Fruit fly (Drosophila melanogaster) whole organism, prepupa: ENCODE data around the gene CG13670.

Experiments
- Blimp-1 ChIP-seq: fragments of 200-800 bp; sonication (Bioruptor generic); optimal IDR thresholded peaks from 3 replicates; lab custom pipeline; 2017; ENCODE audit warnings: missing biosample characterization, missing genetic modification characterization, mild to moderate bottlenecking, moderate library complexity, missing genetic modification reagents
- CG10669 ChIP-seq: fragments of 200-800 bp; sonication (Bioruptor generic); optimal IDR thresholded peaks from 3 replicates; lab custom pipeline; 2018; ENCODE audit warnings: missing biosample characterization, mild to moderate bottlenecking, missing genetic modification characterization, moderate library complexity
- CG32006 ChIP-seq: fragments of 200-800 bp; sonication (Bioruptor generic); optimal IDR thresholded peaks from 3 replicates; lab custom pipeline; 2017; ENCODE audit warnings: missing biosample characterization, mild to moderate bottlenecking, missing genetic modification characterization
- CG6792 ChIP-seq: fragments of 200-800 bp; sonication (Bioruptor generic); optimal IDR thresholded peaks from 3 replicates; lab custom pipeline; 2016; ENCODE audit warnings: missing biosample characterization, missing genetic modification characterization
- CG6808 ChIP-seq: fragments of 200-800 bp; sonication (Bioruptor generic); optimal IDR thresholded peaks from 3 replicates; lab custom pipeline; 2017; ENCODE audit warnings: missing biosample characterization, missing genetic modification characterization, mild to moderate bottlenecking, moderate library complexity, missing genetic modification reagents
- CG8632 ChIP-seq: fragments of 200-800 bp; sonication (Bioruptor generic); optimal IDR thresholded peaks from 3 replicates; lab custom pipeline; 2016; ENCODE audit warnings: missing biosample characterization, missing genetic modification characterization
- Gug ChIP-seq: fragments of 200-800 bp; sonication (Bioruptor generic); IDR thresholded peaks from 2 replicates; pipeline ENCODE4 v1.3.6; 2022; ENCODE audit warnings: missing biosample characterization, missing genetic modification characterization
- Sox102F ChIP-seq: fragments of 200-800 bp; sonication (Bioruptor generic); optimal IDR thresholded peaks from 2 replicates; lab custom pipeline; 2016; ENCODE audit warnings: missing biosample characterization, mild to moderate bottlenecking, missing genetic modification characterization
- acj6 ChIP-seq: fragments of 200-800 bp; sonication (Bioruptor generic); optimal IDR thresholded peaks from 3 replicates; lab custom pipeline; 2016; ENCODE audit warnings: missing biosample characterization, missing genetic modification characterization
- fd59A ChIP-seq: fragments of 200-800 bp; sonication (Bioruptor generic); optimal IDR thresholded peaks from 2 replicates; lab custom pipeline; 2017; ENCODE audit warnings: missing biosample characterization, mild to moderate bottlenecking, missing genetic modification characterization, missing genetic modification reagents
- topi ChIP-seq: fragments of 200-800 bp; sonication (Bioruptor generic); optimal IDR thresholded peaks from 3 replicates; lab custom pipeline; 2016; ENCODE audit warnings: missing biosample characterization, missing genetic modification characterization

- TF ChIP-seq topi (GFP tag; lab: Kevin White, UChicago) (no peak), CG8632 (peak; percentile 51), fd59A (GFP tag; lab: Kevin White, UChicago) (no peak), CG6808 (GFP tag; lab: Kevin White, UChicago) (peak; percentile 3), CG32006 (peak; percentile 5), Gug (no peak), CG6792 (GFP tag; lab: Kevin White, UChicago) (peak; percentile 32), CG10669 (GFP tag; lab: Kevin White, UChicago) (no peak), Sox102F (GFP tag; lab: Kevin White, UChicago) (peak; percentile 40), acj6 (GFP tag; lab: Kevin White, UChicago) (no peak), Blimp-1 (peak; percentile 24)
These were observed 31.0 kb upstream of the CG13670 start, which contains the start of gene cert for dm6 chr3L:8289336-8290258.
